Worm (Caenorhabditis elegans): Measurements from ENCODE around the gene Y32B12B.4.
A peak's percentile ranks its signal among the peaks of the same experiment; 100 is the strongest.

ce11 chrV:16591992-16592798 is 39.1 kb downstream of the Y32B12B.4 start, which contains the start of gene srh-269:
- peak; percentile 37 for TF ChIP-seq ztf-11 (tag; optimal IDR thresholded peaks at IDR 0.05)
- TF ChIP-seq snpc-4 (tag; optimal IDR thresholded peaks at IDR 0.05), result no peak
- no peak for TF ChIP-seq lsy-2 (tag; optimal IDR thresholded peaks at IDR 0.05)
- peak; percentile 49 for TF ChIP-seq flh-1 (GFP tag; optimal IDR thresholded peaks at IDR 0.05)
- TF ChIP-seq nhr-28 (tag; optimal IDR thresholded peaks at IDR 0.05), result no peak
- no peak for TF ChIP-seq elt-1 (tag; optimal IDR thresholded peaks at IDR 0.05; ENCODE audit: borderline replicate concordance, insufficient read depth)
- TF ChIP-seq unc-39 (tag; optimal IDR thresholded peaks at IDR 0.05), result no peak
- TF ChIP-seq elt-3 (tag; optimal IDR thresholded peaks at IDR 0.05), result no peak
- TF ChIP-seq pha-4 (tag; optimal IDR thresholded peaks at IDR 0.05), result no peak
- peak; percentile 59 for TF ChIP-seq ceh-43 (GFP tag; optimal IDR thresholded peaks at IDR 0.05)
- TF ChIP-seq nhr-237 (tag; optimal IDR thresholded peaks at IDR 0.05), result no peak
- TF ChIP-seq ceh-83 (GFP tag; optimal IDR thresholded peaks at IDR 0.05), result peak; percentile 73
